Fruit fly (Drosophila melanogaster) whole organism, prepupa: ENCODE results near the gene CG10516.

Source experiments
- Blimp-1 ChIP-seq: fragments of 200-800 bp; sonication (Bioruptor generic); optimal IDR thresholded peaks from 3 replicates; lab custom pipeline; 2017; ENCODE audit warnings: missing biosample characterization, missing genetic modification characterization, mild to moderate bottlenecking, moderate library complexity, missing genetic modification reagents
- CG10669 ChIP-seq: fragments of 200-800 bp; sonication (Bioruptor generic); optimal IDR thresholded peaks from 3 replicates; lab custom pipeline; 2018; ENCODE audit warnings: missing biosample characterization, mild to moderate bottlenecking, missing genetic modification characterization, moderate library complexity
- CG11762 ChIP-seq: fragments of 200-800 bp; sonication (Bioruptor generic); optimal IDR thresholded peaks from 3 replicates; lab custom pipeline; 2016; ENCODE audit warnings: missing biosample characterization, missing genetic modification characterization; ENCODE audit not compliant: insufficient read depth
- CG15336 ChIP-seq: fragments of 200-800 bp; sonication (Bioruptor generic); IDR thresholded peaks from 2 replicates; pipeline ENCODE4 v1.3.6; 2022; ENCODE audit warnings: missing biosample characterization, missing genetic modification characterization
- CG1621 ChIP-seq: fragments of 200-800 bp; sonication (Bioruptor generic); optimal IDR thresholded peaks from 3 replicates; lab custom pipeline; 2018; ENCODE audit warnings: missing biosample characterization, mild to moderate bottlenecking, missing genetic modification characterization
- CG16779 ChIP-seq: fragments of 200-800 bp; sonication (Bioruptor generic); optimal IDR thresholded peaks from 3 replicates; lab custom pipeline; 2017; ENCODE audit warnings: missing biosample characterization, mild to moderate bottlenecking, missing genetic modification characterization
- CG3032 ChIP-seq: fragments of 200-800 bp; optimal IDR thresholded peaks from 2 replicates; lab custom pipeline; 2019; ENCODE audit warnings: missing biosample characterization, mild to moderate bottlenecking, missing genetic modification characterization, moderate library complexity
- CG34406 ChIP-seq: fragments of 200-800 bp; sonication (Bioruptor generic); optimal IDR thresholded peaks from 3 replicates; lab custom pipeline; 2016; ENCODE audit warnings: missing biosample characterization, missing genetic modification characterization
- CG3919 ChIP-seq: fragments of 200-800 bp; sonication (Bioruptor generic); optimal IDR thresholded peaks from 3 replicates; lab custom pipeline; 2016; ENCODE audit warnings: missing biosample characterization, missing genetic modification characterization
- CG6808 ChIP-seq: fragments of 200-800 bp; sonication (Bioruptor generic); optimal IDR thresholded peaks from 3 replicates; lab custom pipeline; 2017; ENCODE audit warnings: missing biosample characterization, missing genetic modification characterization, mild to moderate bottlenecking, moderate library complexity, missing genetic modification reagents
- CG6854 ChIP-seq: fragments of 200-800 bp; sonication (Bioruptor generic); optimal IDR thresholded peaks from 2 replicates; lab custom pipeline; 2017; ENCODE audit warnings: missing biosample characterization, mild to moderate bottlenecking, missing genetic modification characterization
- CG8319 ChIP-seq: fragments of 200-800 bp; sonication (Bioruptor generic); optimal IDR thresholded peaks from 3 replicates; lab custom pipeline; 2016; ENCODE audit warnings: missing biosample characterization, missing genetic modification characterization
- Eip75B ChIP-seq: fragments of 200-800 bp; sonication (Bioruptor generic); optimal IDR thresholded peaks from 3 replicates; lab custom pipeline; 2016; ENCODE audit warnings: missing biosample characterization, missing genetic modification characterization
- Eip78C ChIP-seq: fragments of 200-800 bp; sonication (Bioruptor generic); peaks from one replicate; lab custom pipeline; 2016; ENCODE audit warnings: missing biosample characterization, missing genetic modification characterization
- Ets96B ChIP-seq: fragments of 200-800 bp; optimal IDR thresholded peaks from 2 replicates; lab custom pipeline; 2019; ENCODE audit warnings: missing biosample characterization, mild to moderate bottlenecking, missing genetic modification characterization, moderate library complexity
- Gug ChIP-seq: fragments of 200-800 bp; sonication (Bioruptor generic); IDR thresholded peaks from 2 replicates; pipeline ENCODE4 v1.3.6; 2022; ENCODE audit warnings: missing biosample characterization, missing genetic modification characterization
- Hr38 ChIP-seq: sonication (Bioruptor generic); optimal IDR thresholded peaks from 2 replicates; lab custom pipeline; 2016; ENCODE audit warnings: missing biosample characterization, missing genetic modification characterization
- Lpt ChIP-seq: fragments of 200-800 bp; sonication (Bioruptor generic); optimal IDR thresholded peaks from 3 replicates; lab custom pipeline; 2016; ENCODE audit warnings: missing biosample characterization, missing genetic modification characterization
- Met ChIP-seq: fragments of 200-800 bp; sonication (Bioruptor generic); optimal IDR thresholded peaks from 3 replicates; lab custom pipeline; 2016; ENCODE audit warnings: missing biosample characterization, missing genetic modification characterization
- Smox ChIP-seq: fragments of 200-800 bp; sonication (Bioruptor generic); optimal IDR thresholded peaks from 3 replicates; lab custom pipeline; 2016; ENCODE audit warnings: missing biosample characterization, missing genetic modification characterization
- Sox102F ChIP-seq: fragments of 200-800 bp; sonication (Bioruptor generic); optimal IDR thresholded peaks from 2 replicates; lab custom pipeline; 2016; ENCODE audit warnings: missing biosample characterization, mild to moderate bottlenecking, missing genetic modification characterization
- Sox14 ChIP-seq: fragments of 200-800 bp; sonication (Bioruptor generic); optimal IDR thresholded peaks from 3 replicates; lab custom pipeline; 2016; ENCODE audit warnings: missing biosample characterization, missing genetic modification characterization
- achi ChIP-seq: fragments of 200-800 bp; sonication (Bioruptor generic); optimal IDR thresholded peaks from 3 replicates; lab custom pipeline; 2016; ENCODE audit warnings: missing biosample characterization, missing genetic modification characterization
- dac ChIP-seq: fragments of 200-800 bp; sonication (Bioruptor generic); optimal IDR thresholded peaks from 2 replicates; lab custom pipeline; 2017; ENCODE audit warnings: missing biosample characterization, mild to moderate bottlenecking, missing genetic modification characterization
- dsx ChIP-seq: fragments of 200-800 bp; optimal IDR thresholded peaks from 3 replicates; lab custom pipeline; 2019; ENCODE audit warnings: missing biosample characterization, mild to moderate bottlenecking, missing genetic modification characterization, moderate library complexity; ENCODE audit not compliant: poor library complexity, severe bottlenecking
- eg ChIP-seq: fragments of 200-800 bp; sonication (Bioruptor generic); IDR thresholded peaks from 3 replicates; pipeline ENCODE4 v1.3.6; 2022; ENCODE audit warnings: missing biosample characterization, missing genetic modification characterization
- fkh ChIP-seq: fragments of 200-800 bp; sonication (Bioruptor generic); optimal IDR thresholded peaks from 3 replicates; lab custom pipeline; 2017; ENCODE audit warnings: missing biosample characterization, mild to moderate bottlenecking, missing genetic modification characterization, moderate library complexity
- net ChIP-seq: fragments of 200-800 bp; sonication (Bioruptor generic); optimal IDR thresholded peaks from 3 replicates; lab custom pipeline; 2016; ENCODE audit warnings: missing biosample characterization, missing genetic modification characterization
- salr ChIP-seq, 2 experiments: fragments of 200-800 bp; sonication (Bioruptor generic); optimal IDR thresholded peaks; 3 replicates each; lab custom pipeline; 2016 to 2018; ENCODE audit warnings: missing biosample characterization in 2 of 2, missing genetic modification characterization in 2 of 2, mild to moderate bottlenecking in 1 of 2
- ss ChIP-seq, 2 experiments: fragments of 200-800 bp; sonication (Bioruptor generic); optimal IDR thresholded peaks; 2 replicates in 1 of 2; 3 replicates in 1 of 2; lab custom pipeline; 2017 to 2018; ENCODE audit warnings: mild to moderate bottlenecking in 2 of 2, missing biosample characterization in 2 of 2, missing genetic modification characterization in 2 of 2, moderate library complexity in 1 of 2
- svp ChIP-seq: fragments of 200-800 bp; sonication (Bioruptor generic); peaks from one replicate; lab custom pipeline; 2016; ENCODE audit warnings: missing biosample characterization, missing genetic modification characterization
- topi ChIP-seq: fragments of 200-800 bp; sonication (Bioruptor generic); optimal IDR thresholded peaks from 3 replicates; lab custom pipeline; 2016; ENCODE audit warnings: missing biosample characterization, missing genetic modification characterization
- vri ChIP-seq: fragments of 200-800 bp; sonication (Bioruptor generic); optimal IDR thresholded peaks from 3 replicates; lab custom pipeline; 2016; ENCODE audit warnings: missing biosample characterization, mild to moderate bottlenecking, missing genetic modification characterization

Gene CG10516

dm6 chr3L:15956448-15957010, 11.5 kb upstream of the CG10516 start, which contains the start of gene elgi (continued):
- TF ChIP-seq vri (peak; percentile 71), CG6854 (peak; percentile 1), Ets96B (peak; percentile 24), CG8319 (GFP tag; lab: Kevin White, UChicago) (peak; percentile 20), salr (GFP tag; optimal IDR thresholded peaks at IDR 0.05; lab: Kevin White, UChicago) (peak in 1 of 2 experiments; percentile 5), dac (GFP tag; lab: Kevin White, UChicago) (peak; percentile 17), Eip78C (GFP tag; lab: Kevin White, UChicago) (peak; percentile 76), CG3919 (GFP tag; lab: Kevin White, UChicago) (peak; percentile 76)

DNA sequence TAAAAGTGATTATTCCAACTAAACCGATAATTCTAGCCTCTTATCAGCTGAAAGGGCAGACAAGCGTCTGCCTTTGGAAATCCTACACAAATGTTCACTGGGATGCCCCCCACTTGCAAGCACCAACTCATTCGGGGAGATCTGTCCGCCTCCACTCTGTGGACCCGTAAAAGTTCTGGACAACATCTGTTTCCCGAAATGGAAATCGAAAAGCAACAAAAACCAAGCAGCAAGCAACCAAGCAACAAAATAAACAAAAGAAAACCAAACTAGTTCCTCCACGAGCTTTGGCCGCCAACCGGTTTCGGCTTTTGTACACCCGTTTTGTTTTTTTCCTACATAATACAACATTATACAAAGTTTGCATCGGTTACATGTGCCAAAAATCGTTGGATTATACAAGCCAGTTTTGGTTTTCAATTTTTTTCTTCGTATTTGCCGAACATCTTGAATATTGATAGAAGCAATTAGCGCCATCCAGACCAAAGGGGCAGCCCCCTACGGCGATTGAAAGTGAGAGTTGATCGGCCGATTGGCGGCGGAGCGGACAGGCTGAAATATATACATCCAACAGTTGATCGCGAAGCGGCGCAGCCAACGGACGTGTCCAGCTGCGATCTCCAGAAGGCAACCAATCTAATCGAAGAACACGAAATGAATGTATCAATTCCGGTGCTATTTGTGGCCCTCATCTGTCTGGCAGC, 9.2 kb upstream of the CG10516 start, which contains the start of gene CG17032:
CG17032 (plus strand) TSS at position 232 of the 704 bp plus-strand sequence.
- TF ChIP-seq net (GFP tag; lab: Kevin White, UChicago) = peak; percentile 29
- peak; percentile 35 for TF ChIP-seq Lpt (GFP tag; lab: Kevin White, UChicago)
- peak; percentile 83 for TF ChIP-seq Eip78C (GFP tag; lab: Kevin White, UChicago)
- peak; percentile 94 for TF ChIP-seq dsx (GFP tag; lab: Kevin White, UChicago)
- TF ChIP-seq CG6854 = peak; percentile 68
- 0 out of 3 replicates have a peak, but pooled peaks have one; percentile 16 for TF ChIP-seq eg (GFP tag; lab: Robert Waterston, UW)
- TF ChIP-seq Sox102F = peak; percentile 18
- peak; percentile 81 for TF ChIP-seq CG1621
- no peak for TF ChIP-seq fkh (GFP tag; lab: Kevin White, UChicago)
- TF ChIP-seq Ets96B = no peak
- TF ChIP-seq ss (GFP tag; optimal IDR thresholded peaks at IDR 0.05; lab: Kevin White, UChicago) = peak in 1 of 2 experiments; percentile 49
- TF ChIP-seq Blimp-1 (GFP tag; lab: Kevin White, UChicago) = peak; percentile 99
- TF ChIP-seq CG34406 = no peak
- TF ChIP-seq, all 60 proteins: peak for 10

dm6 chr3L:15968686-15969085, 682 bp downstream of the CG10516 start:
- TF ChIP-seq Gug (GFP tag; lab: Robert Waterston, UW) (no peak), dsx (GFP tag; lab: Kevin White, UChicago) (no peak), Ets96B (no peak), CG11762 (no peak), dac (GFP tag; lab: Kevin White, UChicago) (no peak), CG34406 (no peak), svp (peak; percentile 93), Met (GFP tag; lab: Kevin White, UChicago) (no peak)

DNA sequence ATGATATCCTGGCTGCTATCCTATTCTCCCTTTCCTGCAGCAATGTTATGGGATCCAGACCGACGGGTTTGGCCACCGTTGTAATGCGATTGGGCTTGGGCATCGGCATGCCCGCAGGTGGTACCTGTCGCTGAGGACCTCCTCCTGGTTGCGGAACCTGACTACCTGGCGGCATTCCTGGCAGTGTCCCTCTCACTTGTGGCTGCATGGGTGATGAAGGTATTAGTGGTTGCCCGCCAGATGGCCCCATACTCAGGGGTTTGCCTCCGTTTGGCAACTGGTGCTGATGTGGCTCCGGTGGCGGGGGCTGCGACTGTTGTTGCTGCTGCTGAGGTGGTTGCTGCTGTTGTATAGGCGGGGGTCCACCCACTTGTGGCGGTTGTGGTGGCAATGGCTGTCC, 6.2 kb downstream of the CG10516 start:
- TF ChIP-seq CG6808 = no peak

dm6 chr3L:15975068-15975467, 7.1 kb downstream of the CG10516 start, which contains the start of gene CG17026:
Gene CG17026 (plus strand): TSS chr3L:15975368.
- TF ChIP-seq achi (GFP tag; lab: Kevin White, UChicago) (no peak), Gug (GFP tag; lab: Robert Waterston, UW) (no peak), topi (GFP tag; lab: Kevin White, UChicago) (no peak), Sox14 (GFP tag; lab: Kevin White, UChicago) (no peak), CG34406 (no peak), ss (GFP tag; optimal IDR thresholded peaks at IDR 0.05; lab: Kevin White, UChicago) (no peak), CG15336 (no peak), CG8319 (GFP tag; lab: Kevin White, UChicago) (no peak), Smox (no peak), Ets96B (no peak), CG10669 (no peak), CG3032 (tag; lab: Kevin White, UChicago) (no peak), CG16779 (tag; lab: Kevin White, UChicago) (no peak), Hr38 (no peak), Eip75B (no peak)
